Worm (Caenorhabditis elegans): ENCODE data around the gene tcc-1.
"Not testable (repeated sequence)": the region's sequence is repeated elsewhere in the genome, so short reads cannot be mapped to it uniquely, and the experiment has no call there.

ce11 chrV:17893959-17894358, 38.2 kb upstream of the tcc-1 start, which contains the start of gene C06H5.11:
- TF ChIP-seq mdl-1 (tag; optimal IDR thresholded peaks at IDR 0.05); nhr-76 (tag; optimal IDR thresholded peaks at IDR 0.05); aly-2 (tag; optimal IDR thresholded peaks at IDR 0.05); sptf-1 (tag; optimal IDR thresholded peaks at IDR 0.05); alr-1 (tag; optimal IDR thresholded peaks at IDR 0.05; ENCODE audit: borderline replicate concordance): not testable (repeated sequence)

Data from whole organism, L1 larva.